Fruit fly (Drosophila melanogaster): ENCODE results near the gene mthl6.

DNA sequence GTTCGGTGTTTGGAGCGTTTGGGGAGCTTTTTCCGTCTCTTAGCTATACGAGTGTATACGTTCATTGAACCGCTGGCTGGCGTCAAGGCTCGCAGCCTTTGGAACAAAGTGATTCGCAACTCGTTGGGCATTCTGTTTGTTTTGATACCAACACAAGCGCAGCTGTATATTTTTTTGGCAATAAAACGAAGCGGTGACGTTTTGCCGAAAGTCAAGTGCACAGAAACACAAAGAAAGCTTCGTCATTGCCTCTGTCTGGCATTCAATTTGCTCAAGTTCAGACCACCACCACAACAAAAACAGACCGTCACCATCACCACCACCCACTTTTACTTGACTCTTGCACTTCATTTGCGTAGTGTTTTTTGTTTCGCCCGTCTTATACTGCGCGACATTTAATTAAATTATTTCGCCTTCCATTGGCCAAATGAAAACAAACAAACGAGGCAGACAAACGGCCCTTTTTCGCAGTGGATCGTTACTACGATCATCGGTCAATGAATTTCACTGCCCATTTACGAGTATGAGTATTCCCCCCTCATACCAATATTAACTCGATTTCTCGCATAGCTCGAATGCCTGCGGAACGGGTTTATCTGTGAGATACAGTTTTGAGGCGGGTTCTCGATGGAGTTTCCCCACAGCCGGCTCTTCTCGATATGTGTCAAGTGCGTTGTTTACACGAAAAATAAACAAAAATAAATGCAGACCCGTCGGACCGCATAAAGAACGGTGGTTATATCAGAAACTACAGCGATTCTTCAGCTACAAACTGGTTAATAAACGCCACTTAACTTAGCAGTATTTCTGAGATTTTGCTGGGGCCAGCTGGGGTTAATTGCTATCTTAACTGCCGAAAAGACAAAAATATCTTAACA is 44.9 kb downstream of the mthl6 start:
- TF ChIP-seq psq (optimal IDR thresholded peaks at IDR 0.05) (no peak), Myc (optimal IDR thresholded peaks at IDR 0.05) (no peak)
